Fruit fly (Drosophila melanogaster) whole organism, embryonic: ENCODE data around the gene TpnC25D.

Experiments used
- CG10274 ChIP-seq: fragments of 200-800 bp; sonication (Bioruptor generic); optimal IDR thresholded peaks from 3 replicates; lab custom pipeline; 2017; ENCODE audit warnings: missing biosample characterization, mild to moderate bottlenecking, missing genetic modification characterization
- CG12104 ChIP-seq: fragments of 200-800 bp; sonication (Bioruptor generic); optimal IDR thresholded peaks from 3 replicates; lab custom pipeline; 2016; ENCODE audit warnings: missing biosample characterization, missing genetic modification characterization
- CG12769 ChIP-seq: fragments of 200-800 bp; sonication (Bioruptor generic); optimal IDR thresholded peaks from 2 replicates; lab custom pipeline; 2019; ENCODE audit warnings: missing biosample characterization, mild to moderate bottlenecking, missing genetic modification characterization, moderate library complexity
- CG14710 ChIP-seq: fragments of 200-800 bp; sonication (Bioruptor generic); optimal IDR thresholded peaks from 3 replicates; lab custom pipeline; 2019; ENCODE audit warnings: missing biosample characterization, mild to moderate bottlenecking, missing genetic modification characterization, moderate library complexity
- CG15269 ChIP-seq: fragments of 200-800 bp; sonication (Bioruptor generic); optimal IDR thresholded peaks from 2 replicates; lab custom pipeline; 2018; ENCODE audit warnings: missing biosample characterization, mild to moderate bottlenecking, missing genetic modification characterization, moderate library complexity
- CG1603 ChIP-seq: fragments of 200-800 bp; sonication (Bioruptor generic); optimal IDR thresholded peaks from 2 replicates; lab custom pipeline; 2019; ENCODE audit warnings: missing biosample characterization, mild to moderate bottlenecking, missing genetic modification characterization, moderate library complexity
- CG2120 ChIP-seq: fragments of 200-800 bp; sonication (Bioruptor generic); optimal IDR thresholded peaks from 3 replicates; lab custom pipeline; 2016; ENCODE audit warnings: missing biosample characterization, missing genetic modification characterization
- CG30403 ChIP-seq: fragments of 200-800 bp; sonication (Bioruptor generic); optimal IDR thresholded peaks from 3 replicates; lab custom pipeline; 2016; ENCODE audit warnings: missing biosample characterization, missing genetic modification characterization
- CG32772 ChIP-seq: fragments of 200-800 bp; sonication (Bioruptor generic); IDR thresholded peaks from 2 replicates; pipeline ENCODE4 v1.3.6; 2022; ENCODE audit warnings: missing biosample characterization, missing genetic modification characterization
- CG43689 ChIP-seq: fragments of 200-800 bp; sonication (Bioruptor generic); IDR thresholded peaks from 2 replicates; pipeline ENCODE4 v1.3.6; 2022; ENCODE audit warnings: missing biosample characterization, missing genetic modification characterization
- CHES-1-like ChIP-seq: fragments of 200-800 bp; sonication (Bioruptor generic); optimal IDR thresholded peaks from 2 replicates; lab custom pipeline; 2016; ENCODE audit warnings: missing biosample characterization, missing genetic modification characterization
- Deaf1 ChIP-seq: fragments of 200-800 bp; optimal IDR thresholded peaks from 3 replicates; lab custom pipeline; 2019; ENCODE audit warnings: missing biosample characterization, mild to moderate bottlenecking, missing genetic modification characterization, moderate library complexity
- Ets97D ChIP-seq: fragments of 200-800 bp; sonication (Bioruptor generic); optimal IDR thresholded peaks from 3 replicates; lab custom pipeline; 2016; ENCODE audit warnings: missing biosample characterization, missing genetic modification characterization
- HLHmδ ChIP-seq: fragments of 200-800 bp; sonication (Bioruptor generic); optimal IDR thresholded peaks from 2 replicates; lab custom pipeline; 2018; ENCODE audit warnings: missing biosample characterization, mild to moderate bottlenecking, missing genetic modification characterization, moderate library complexity
- Hand ChIP-seq: fragments of 200-800 bp; sonication (Bioruptor generic); optimal IDR thresholded peaks from 2 replicates; lab custom pipeline; 2017; ENCODE audit warnings: mild to moderate bottlenecking, missing biosample characterization, missing genetic modification reagents, missing genetic modification characterization
- Hr51 ChIP-seq, 2 experiments: fragments of 200-800 bp; sonication (Bioruptor generic); optimal IDR thresholded peaks; 2 replicates in 1 of 2; 3 replicates in 1 of 2; lab custom pipeline; 2016 to 2018; ENCODE audit warnings: missing biosample characterization in 2 of 2, missing genetic modification characterization in 2 of 2, mild to moderate bottlenecking in 1 of 2, moderate library complexity in 1 of 2
- Mes4 ChIP-seq: fragments of 200-800 bp; sonication (Bioruptor generic); optimal IDR thresholded peaks from 2 replicates; lab custom pipeline; 2016; ENCODE audit warnings: missing biosample characterization, missing genetic modification characterization
- NFAT ChIP-seq: fragments of 200-800 bp; sonication (Bioruptor generic); IDR thresholded peaks from 2 replicates; pipeline ENCODE4 v1.3.6; 2022; ENCODE audit warnings: missing biosample characterization, missing genetic modification characterization
- Sox102F ChIP-seq: fragments of 200-800 bp; sonication (Bioruptor generic); optimal IDR thresholded peaks from 2 replicates; lab custom pipeline; 2018; ENCODE audit warnings: missing biosample characterization, mild to moderate bottlenecking, missing genetic modification characterization, moderate library complexity
- Ssrp ChIP-seq: fragments of 200-800 bp; sonication (Bioruptor generic); optimal IDR thresholded peaks from 2 replicates; lab custom pipeline; 2018; ENCODE audit warnings: missing biosample characterization, mild to moderate bottlenecking, missing genetic modification characterization, moderate library complexity
- chif ChIP-seq, 2 experiments: fragments of 200-800 bp; sonication (Bioruptor generic); optimal IDR thresholded peaks; 3 replicates each; lab custom pipeline; 2016; ENCODE audit warnings: missing biosample characterization in 2 of 2, missing genetic modification characterization in 2 of 2
- da ChIP-seq: fragments of 200-800 bp; sonication (Bioruptor generic); optimal IDR thresholded peaks from 2 replicates; lab custom pipeline; 2016; ENCODE audit warnings: missing biosample characterization, missing genetic modification characterization
- dysf ChIP-seq: fragments of 200-800 bp; sonication (Bioruptor generic); IDR thresholded peaks from 3 replicates; pipeline ENCODE4 v1.3.6; 2022; ENCODE audit warnings: missing biosample characterization, missing genetic modification characterization
- esg ChIP-seq: fragments of 200-800 bp; sonication (Bioruptor generic); conservative IDR thresholded peaks from 2 replicates; pipeline ENCODE4 v1.3.6; 2022; ENCODE audit warnings: missing biosample characterization, missing genetic modification characterization
- exex ChIP-seq: fragments of 200-800 bp; sonication (Bioruptor generic); optimal IDR thresholded peaks from 4 replicates; lab custom pipeline; 2018; ENCODE audit warnings: missing biosample characterization, mild to moderate bottlenecking, missing genetic modification characterization, moderate library complexity
- inv ChIP-seq: fragments of 200-800 bp; sonication (Bioruptor generic); IDR thresholded peaks from 2 replicates; pipeline ENCODE4 v1.3.6; 2022; ENCODE audit warnings: missing biosample characterization, missing genetic modification characterization; ENCODE audit not compliant: partially characterized antibody
- jing ChIP-seq: fragments of 200-800 bp; sonication (Bioruptor generic); optimal IDR thresholded peaks from 2 replicates; lab custom pipeline; 2018; ENCODE audit warnings: missing biosample characterization, mild to moderate bottlenecking, missing genetic modification characterization
- nau ChIP-seq: fragments of 200-800 bp; sonication (Bioruptor generic); optimal IDR thresholded peaks from 3 replicates; lab custom pipeline; 2017; ENCODE audit warnings: missing biosample characterization, mild to moderate bottlenecking, missing genetic modification characterization, missing genetic modification reagents
- nerfin-2 ChIP-seq: fragments of 200-800 bp; sonication (Bioruptor generic); IDR thresholded peaks from 2 replicates; pipeline ENCODE4 v1.3.6; 2022; ENCODE audit warnings: missing biosample characterization, missing genetic modification characterization; ENCODE audit not compliant: partially characterized antibody
- otp ChIP-seq: fragments of 200-800 bp; sonication (Bioruptor generic); IDR thresholded peaks from 3 replicates; pipeline ENCODE4, ENCODE4 v1.3.6; 2022; ENCODE audit warnings: missing biosample characterization, missing genetic modification characterization
- schlank ChIP-seq: fragments of 200-800 bp; sonication (Bioruptor generic); optimal IDR thresholded peaks from 2 replicates; lab custom pipeline; 2018; ENCODE audit warnings: missing biosample characterization, mild to moderate bottlenecking, missing genetic modification characterization
- stwl ChIP-seq: fragments of 200-800 bp; sonication (Bioruptor generic); optimal IDR thresholded peaks from 3 replicates; lab custom pipeline; 2018; ENCODE audit warnings: missing biosample characterization, mild to moderate bottlenecking, missing genetic modification characterization, moderate library complexity
- sug ChIP-seq: fragments of 200-800 bp; optimal IDR thresholded peaks from 2 replicates; lab custom pipeline; 2019; ENCODE audit warnings: missing biosample characterization, mild to moderate bottlenecking, missing genetic modification characterization, moderate library complexity

Gene TpnC25D

dm6 chr2L:5209244-5210144, 7.0 kb upstream of the TpnC25D start (continued):
- peak; percentile 68 for TF ChIP-seq sug (tag; lab: Kevin White, UChicago)
- no peak for TF ChIP-seq jing
- no peak for TF ChIP-seq schlank (tag; lab: Kevin White, UChicago)
- TF ChIP-seq da (GFP tag; lab: Kevin White, UChicago): no peak
- TF ChIP-seq chif (GFP tag; optimal IDR thresholded peaks at IDR 0.05; lab: Kevin White, UChicago): peak in 1 of 2 experiments; percentile 5
- TF ChIP-seq Sox102F (GFP tag; lab: Kevin White, UChicago): no peak
- TF ChIP-seq stwl (tag; lab: Kevin White, UChicago): peak; percentile 7
- peak; percentile 42 for TF ChIP-seq CG15269 (tag; lab: Kevin White, UChicago)
- no peak for TF ChIP-seq CG14710 (tag; lab: Kevin White, UChicago)
- peak; percentile 65 for TF ChIP-seq CG2120 (GFP tag; lab: Kevin White, UChicago)
- peak; percentile 99 for TF ChIP-seq exex (tag; lab: Kevin White, UChicago)
- peak; percentile 20 for TF ChIP-seq CG30403 (GFP tag; lab: Kevin White, UChicago)

- TF ChIP-seq CHES-1-like (GFP tag; lab: Kevin White, UChicago) (peak; percentile 4), otp (GFP tag; lab: Robert Waterston, UW) (no peak), dysf (GFP tag; lab: Robert Waterston, UW) (no peak), Hand (GFP tag; lab: Kevin White, UChicago) (peak; percentile 11), CG32772 (GFP tag; lab: Robert Waterston, UW) (no peak), CG2120 (GFP tag; lab: Kevin White, UChicago) (peak; percentile 4)
These were observed 6.4 kb upstream of the TpnC25D start, which contains the start of gene Cyp28d1 for dm6 chr2L:5210145-5210504. Gene Cyp28d1, plus strand, starts transcription at chr2L:5210460.

DNA sequence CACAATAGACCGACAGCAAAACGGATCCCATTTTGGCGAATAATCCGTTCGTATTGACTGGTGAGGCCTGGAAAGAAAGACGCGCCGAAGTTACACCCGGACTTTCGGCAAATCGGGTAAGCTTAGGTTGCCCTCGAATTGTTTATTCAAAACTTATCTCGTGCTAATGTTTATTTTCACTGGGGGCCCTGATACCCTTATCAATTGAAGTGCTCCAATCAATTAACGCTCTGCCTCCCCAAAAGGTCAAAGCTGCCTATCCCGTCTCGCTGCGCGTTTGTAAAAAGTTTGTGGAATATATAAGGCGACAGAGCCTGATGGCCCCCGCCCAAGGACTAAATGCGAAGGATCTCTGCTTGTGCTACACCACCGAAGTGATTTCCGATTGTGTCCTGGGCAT, 5.6 kb upstream of the TpnC25D start:
- TF ChIP-seq inv (GFP tag; lab: Robert Waterston, UW) (0 out of 2 replicates have a peak, but pooled peaks have one; percentile 14), CG43689 (peak; percentile 15; the same call in 1 of the 2 replicates), nerfin-2 (GFP tag; lab: Robert Waterston, UW) (no peak), Ssrp (no peak), sug (tag; lab: Kevin White, UChicago) (peak; percentile 81)

- TF ChIP-seq CG12769 (tag; lab: Kevin White, UChicago) (no peak), Mes4 (no peak), nau (GFP tag; lab: Kevin White, UChicago) (no peak), NFAT (GFP tag; lab: Robert Waterston, UW) (no peak), schlank (tag; lab: Kevin White, UChicago) (no peak), Hr51 (GFP tag; optimal IDR thresholded peaks at IDR 0.05; lab: Kevin White, UChicago) (no peak), CG1603 (no peak), Deaf1 (tag; lab: Kevin White, UChicago) (no peak), HLHmδ (GFP tag; lab: Kevin White, UChicago) (no peak), Ets97D (GFP tag; lab: Kevin White, UChicago) (no peak), CG12104 (GFP tag; lab: Kevin White, UChicago) (no peak), esg (GFP tag; lab: Robert Waterston, UW) (no peak), CG10274 (GFP tag; lab: Kevin White, UChicago) (no peak)
These were observed 1.5 kb upstream of the TpnC25D start, which contains the start of gene CG7742 for dm6 chr2L:5214981-5215380. Gene CG7742, minus strand, starts transcription at chr2L:5215081.
